Comparison of ENCODE assay signal across 1 fruit fly cellular context in the genomic region with DNA sequence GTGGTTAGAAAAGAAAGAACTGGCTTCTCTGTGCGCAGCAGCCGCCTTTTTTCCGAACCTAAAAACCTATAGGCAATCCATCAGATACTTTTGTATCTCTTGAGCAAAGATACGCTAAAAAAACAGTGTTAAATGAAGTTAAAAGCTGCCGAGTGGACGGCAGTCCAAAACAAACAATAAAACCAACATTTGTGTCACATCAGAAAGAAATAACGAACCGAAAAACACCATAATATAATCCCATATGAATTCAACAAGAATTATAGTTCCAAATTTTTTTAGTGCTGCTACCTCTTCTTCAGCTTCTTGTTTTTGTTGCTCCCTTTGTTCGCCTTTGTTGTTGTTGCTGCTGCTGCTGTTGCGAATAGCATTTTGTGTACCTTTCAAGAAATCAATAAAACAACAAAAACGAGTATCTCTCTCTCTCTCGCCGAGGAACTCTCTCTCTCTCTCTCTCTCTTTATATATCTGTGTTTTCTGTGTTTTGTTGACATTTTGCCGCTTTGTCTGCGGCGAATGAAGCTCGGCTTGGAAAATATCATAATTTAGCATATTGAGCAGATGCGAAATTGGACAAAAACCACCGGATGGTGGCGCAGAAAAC.
A peak's percentile ranks its signal among the peaks of the same experiment; 100 is the strongest.
TF ChIP-seq lines count a peak whose summit lies in the region.

No protein-coding gene starts in this region.

TF ChIP-seq in whole organism, embryonic, 481 proteins besides CTCF, POLR2A, EP300 and RAD21 (continued from another document):
- TF ChIP-seq CG4854 (GFP tag; optimal IDR thresholded peaks at IDR 0.05; lab: Kevin White, UChicago): no peak
- TF ChIP-seq repo (GFP tag; optimal IDR thresholded peaks at IDR 0.05; lab: Kevin White, UChicago): no peak
- no peak for TF ChIP-seq CG12155 (GFP tag; optimal IDR thresholded peaks at IDR 0.05; lab: Kevin White, UChicago)
- peak; percentile 98 for TF ChIP-seq CG4360 (GFP tag; IDR thresholded peaks at IDR 0.05; lab: Robert Waterston, UW)
- TF ChIP-seq Hsf (GFP tag; optimal IDR thresholded peaks at IDR 0.05; lab: Kevin White, UChicago): no peak
- peak; percentile 35 for TF ChIP-seq CG17385 (GFP tag; optimal IDR thresholded peaks at IDR 0.05; lab: Kevin White, UChicago)
- TF ChIP-seq CG7271 (tag; optimal IDR thresholded peaks at IDR 0.05; lab: Kevin White, UChicago): no peak
- no peak for TF ChIP-seq CG14710 (tag; optimal IDR thresholded peaks at IDR 0.05; lab: Kevin White, UChicago)
- TF ChIP-seq Elba2 (GFP tag; optimal IDR thresholded peaks at IDR 0.05; lab: Kevin White, UChicago): peak; percentile 76
- TF ChIP-seq peb (GFP tag; IDR thresholded peaks at IDR 0.05; lab: Robert Waterston, UW): no peak
- TF ChIP-seq CG3847 (GFP tag; IDR thresholded peaks at IDR 0.05; lab: Robert Waterston, UW): no peak
- no peak for TF ChIP-seq Spps (tag; optimal IDR thresholded peaks at IDR 0.05; lab: Kevin White, UChicago)
- no peak for TF ChIP-seq wdn (GFP tag; IDR thresholded peaks at IDR 0.05; lab: Robert Waterston, UW)
- TF ChIP-seq vfl (GFP tag; optimal IDR thresholded peaks at IDR 0.05; lab: Kevin White, UChicago): no peak
- TF ChIP-seq CG30020 (tag; optimal IDR thresholded peaks at IDR 0.05; lab: Kevin White, UChicago): no peak
- TF ChIP-seq CG11696 (GFP tag; IDR thresholded peaks at IDR 0.05; lab: Robert Waterston, UW): no peak
- TF ChIP-seq CG1647 (GFP tag; optimal IDR thresholded peaks at IDR 0.05; lab: Kevin White, UChicago): no peak
- peak; percentile 79; the same call in 2 of the 4 replicates for TF ChIP-seq chinmo (GFP tag; IDR thresholded peaks at IDR 0.05; lab: Robert Waterston, UW; ENCODE audit: partially characterized antibody)
- TF ChIP-seq CG13287 (GFP tag; IDR thresholded peaks at IDR 0.05; lab: Robert Waterston, UW; ENCODE audit: partially characterized antibody): no peak
- TF ChIP-seq vvl (GFP tag; IDR thresholded peaks at IDR 0.05; lab: Robert Waterston, UW): peak; percentile 11; the same call in 1 of the 2 replicates
- TF ChIP-seq Six4 (GFP tag; optimal IDR thresholded peaks at IDR 0.05; lab: Kevin White, UChicago): no peak
- no peak for TF ChIP-seq nerfin-1 (tag; optimal IDR thresholded peaks at IDR 0.05; lab: Kevin White, UChicago)
- TF ChIP-seq Nf-YC (tag; optimal IDR thresholded peaks at IDR 0.05; lab: Kevin White, UChicago): no peak
- peak; percentile 69; the same call in 1 of the 2 replicates for TF ChIP-seq CG32767 (GFP tag; IDR thresholded peaks at IDR 0.05; lab: Robert Waterston, UW)
- no peak for TF ChIP-seq CG7357 (GFP tag; IDR thresholded peaks at IDR 0.05; lab: Robert Waterston, UW)
- TF ChIP-seq pum (GFP tag; optimal IDR thresholded peaks at IDR 0.05; lab: Kevin White, UChicago): no peak
- TF ChIP-seq CG18476 (GFP tag; optimal IDR thresholded peaks at IDR 0.05; lab: Kevin White, UChicago): no peak
- TF ChIP-seq sqz (GFP tag; optimal IDR thresholded peaks at IDR 0.05; lab: Kevin White, UChicago): peak; percentile 2
- TF ChIP-seq CG34422 (GFP tag; IDR thresholded peaks at IDR 0.05; lab: Robert Waterston, UW): 0 out of 3 replicates have a peak, but pooled peaks have one; percentile 14
- peak; percentile 7 for TF ChIP-seq CoRest (tag; optimal IDR thresholded peaks at IDR 0.05; lab: Kevin White, UChicago)
- no peak for TF ChIP-seq ERR (GFP tag; optimal IDR thresholded peaks at IDR 0.05; lab: Kevin White, UChicago)
- TF ChIP-seq Dip3 (GFP tag; optimal IDR thresholded peaks at IDR 0.05; lab: Kevin White, UChicago): no peak
- no peak for TF ChIP-seq CHES-1-like (GFP tag; optimal IDR thresholded peaks at IDR 0.05; lab: Kevin White, UChicago)
- peak; percentile 45 for TF ChIP-seq CG1832 (GFP tag; optimal IDR thresholded peaks at IDR 0.05; lab: Kevin White, UChicago)
- TF ChIP-seq CG8924 (tag; optimal IDR thresholded peaks at IDR 0.05; lab: Kevin White, UChicago): peak; percentile 44
- TF ChIP-seq CG3407 (GFP tag; optimal IDR thresholded peaks at IDR 0.05; lab: Kevin White, UChicago): no peak
- no peak for TF ChIP-seq salm (tag; optimal IDR thresholded peaks at IDR 0.05; lab: Kevin White, UChicago)
